Worm (Caenorhabditis elegans): ENCODE measurements around the gene R02F11.1.

Gene R02F11.1

DNA sequence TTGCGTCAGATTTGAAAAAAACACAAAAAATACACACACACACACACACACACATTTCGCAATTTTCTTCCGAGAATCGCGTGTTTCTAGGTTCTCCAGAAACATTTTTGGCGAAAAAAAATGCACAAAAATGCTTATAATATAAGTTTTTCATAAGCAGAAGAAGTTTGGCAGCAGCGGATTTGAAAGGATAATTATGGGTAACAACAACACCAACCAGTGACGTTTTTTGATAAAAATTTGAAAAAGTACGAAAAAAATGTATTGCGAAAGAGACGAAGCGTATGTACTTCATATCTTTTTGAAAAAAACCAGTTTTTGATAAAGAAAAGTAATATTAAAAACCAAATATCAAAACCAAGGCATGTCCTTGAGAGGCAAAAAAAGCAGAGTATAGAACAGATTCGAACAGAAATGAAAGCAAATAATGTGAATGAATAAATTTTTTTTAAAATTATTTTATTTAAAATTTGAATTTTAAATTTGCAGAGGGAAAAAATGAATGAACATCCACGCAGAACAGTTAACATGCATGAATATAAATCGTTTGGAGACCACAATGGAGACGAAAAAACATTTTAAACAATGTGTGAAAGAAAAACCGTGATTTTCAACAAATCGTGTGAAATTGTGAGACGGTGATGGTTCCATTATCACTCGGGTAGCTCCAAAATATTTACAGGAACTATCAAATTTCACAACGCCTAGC is 22.9 kb downstream of the R02F11.1 start (continued):
- TF ChIP-seq ceh-16 (tag; optimal IDR thresholded peaks at IDR 0.05) (no peak), dmd-4 (tag; optimal IDR thresholded peaks at IDR 0.05) (no peak), snpc-4 (tag; optimal IDR thresholded peaks at IDR 0.05) (no peak), ZK546.5 (tag; optimal IDR thresholded peaks at IDR 0.05) (no peak), peb-1 (tag; optimal IDR thresholded peaks at IDR 0.05) (no peak), unc-55 (GFP tag; optimal IDR thresholded peaks at IDR 0.05) (peak; percentile 25), sma-9 (GFP tag; optimal IDR thresholded peaks at IDR 0.05) (no peak), sma-9 (tag; optimal IDR thresholded peaks at IDR 0.05) (no peak), fos-1 (tag; optimal IDR thresholded peaks at IDR 0.05) (no peak), lin-11 (tag; optimal IDR thresholded peaks at IDR 0.05) (no peak), elt-3 (tag; optimal IDR thresholded peaks at IDR 0.05) (no peak), lin-39 (tag; optimal IDR thresholded peaks at IDR 0.05) (no peak), ztf-1 (GFP tag; conservative IDR thresholded peaks at IDR 0.05) (no peak), Y55F3AM.14 (GFP tag; optimal IDR thresholded peaks at IDR 0.05) (peak; percentile 92), mbf-1 (tag; optimal IDR thresholded peaks at IDR 0.05) (no peak), ceh-82 (tag; optimal IDR thresholded peaks at IDR 0.05) (no peak), nhr-129 (tag; optimal IDR thresholded peaks at IDR 0.05) (peak; percentile 56), nhr-12 (tag; optimal IDR thresholded peaks at IDR 0.05) (no peak), mab-5 (tag; optimal IDR thresholded peaks at IDR 0.05) (no peak), nhr-10 (tag; optimal IDR thresholded peaks at IDR 0.05) (no peak), alr-1 (tag; optimal IDR thresholded peaks at IDR 0.05) (no peak), ztf-4 (tag; optimal IDR thresholded peaks at IDR 0.05) (peak; percentile 95), mdl-1 (tag; optimal IDR thresholded peaks at IDR 0.05) (no peak)

DNA sequence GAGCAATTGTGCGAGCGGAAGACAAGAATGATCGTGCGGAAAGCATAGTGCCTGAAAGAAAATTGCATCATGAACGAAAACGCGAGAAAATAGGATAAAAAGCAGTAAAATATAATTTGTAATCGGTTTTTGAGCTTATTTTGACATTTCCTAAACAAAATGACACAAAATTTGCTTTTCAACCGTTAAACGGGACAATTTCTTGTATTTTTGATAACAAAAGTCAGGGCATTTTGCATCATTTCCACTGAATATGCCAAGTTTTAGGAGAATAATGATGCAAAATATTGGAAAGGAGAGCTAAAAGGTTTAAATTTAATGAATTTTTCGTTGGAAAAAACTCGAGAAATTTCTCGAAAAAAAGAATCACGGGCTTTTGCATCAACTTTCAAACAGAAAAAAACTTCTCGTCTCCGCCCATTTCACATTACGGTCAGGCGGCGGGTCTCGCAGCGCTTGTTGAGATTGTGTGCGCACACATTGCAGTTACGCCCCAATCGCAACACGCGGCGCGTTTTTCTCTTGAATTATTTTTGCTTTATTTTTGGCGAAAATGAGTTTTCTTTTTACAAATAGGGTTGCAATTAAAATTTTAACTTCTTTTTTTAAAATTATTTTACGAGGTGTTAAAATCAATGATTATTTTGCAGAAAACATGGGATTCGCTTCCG is 26.0 kb downstream of the R02F11.1 start, which contains the start of the genes hsp-6 and C37H5.5:
Gene hsp-6, minus strand, starts transcription at position 51 of the 671 bp plus-strand sequence.
Gene C37H5.5, plus strand, starts transcription at position 651 of the 671 bp plus-strand sequence.
- peak; percentile 31 for TF ChIP-seq ama-1 (optimal IDR thresholded peaks at IDR 0.05)
- peak; percentile 88 for TF ChIP-seq crh-2 (tag; optimal IDR thresholded peaks at IDR 0.05)
- TF ChIP-seq lin-11 (tag; optimal IDR thresholded peaks at IDR 0.05): peak; percentile 89
- peak; percentile 82 for TF ChIP-seq sma-9 (GFP tag; optimal IDR thresholded peaks at IDR 0.05)
- TF ChIP-seq sma-9 (tag; optimal IDR thresholded peaks at IDR 0.05): no peak
- peak; percentile 68 for TF ChIP-seq nhr-25 (tag; optimal IDR thresholded peaks at IDR 0.05)
- peak; percentile 42 to 92 for TF ChIP-seq lsy-2 (tag; optimal IDR thresholded peaks at IDR 0.05)
- peak; percentile 79 for TF ChIP-seq gmeb-1 (tag; optimal IDR thresholded peaks at IDR 0.05)
- TF ChIP-seq F13H6.1 (tag; optimal IDR thresholded peaks at IDR 0.05): peak; percentile 82
- peak; percentile 39 for TF ChIP-seq snpc-4 (tag; optimal IDR thresholded peaks at IDR 0.05)
- TF ChIP-seq mbf-1 (tag; optimal IDR thresholded peaks at IDR 0.05): no peak
- TF ChIP-seq sma-3 (GFP tag; optimal IDR thresholded peaks at IDR 0.05): peak; percentile 84
- TF ChIP-seq ceh-16 (tag; optimal IDR thresholded peaks at IDR 0.05): peak; percentile 61
- peak; percentile 59 for TF ChIP-seq Y55F3AM.14 (GFP tag; optimal IDR thresholded peaks at IDR 0.05)
- no peak for TF ChIP-seq nhr-23 (tag; optimal IDR thresholded peaks at IDR 0.05)
- peak; percentile 49 for TF ChIP-seq zag-1 (tag; optimal IDR thresholded peaks at IDR 0.05)
- peak; percentile 80 for TF ChIP-seq lin-13 (GFP tag; optimal IDR thresholded peaks at IDR 0.05)
- peak; percentile 70 for TF ChIP-seq C34F6.9 (tag; optimal IDR thresholded peaks at IDR 0.05)
- TF ChIP-seq ztf-1 (GFP tag; conservative IDR thresholded peaks at IDR 0.05): no peak
- TF ChIP-seq nhr-21 (tag; optimal IDR thresholded peaks at IDR 0.05): peak; percentile 49
- peak; percentile 78 for TF ChIP-seq nhr-129 (tag; optimal IDR thresholded peaks at IDR 0.05)
- TF ChIP-seq nhr-77 (tag; optimal IDR thresholded peaks at IDR 0.05): no peak
- TF ChIP-seq mab-5 (tag; optimal IDR thresholded peaks at IDR 0.05): peak; percentile 39
- no peak for TF ChIP-seq nhr-11 (tag; optimal IDR thresholded peaks at IDR 0.05)
- TF ChIP-seq lin-39 (tag; optimal IDR thresholded peaks at IDR 0.05): no peak
- peak; percentile 96 for TF ChIP-seq unc-55 (GFP tag; optimal IDR thresholded peaks at IDR 0.05)
- peak; percentile 76 for TF ChIP-seq ceh-82 (tag; optimal IDR thresholded peaks at IDR 0.05)
- peak; percentile 36 for TF ChIP-seq blmp-1 (tag; optimal IDR thresholded peaks at IDR 0.05; ENCODE audit: insufficient read depth)
- TF ChIP-seq mdl-1 (tag; optimal IDR thresholded peaks at IDR 0.05): peak in 1 of 2 experiments; percentile 10
- peak; percentile 70 for TF ChIP-seq fos-1 (tag; optimal IDR thresholded peaks at IDR 0.05)
- peak; percentile 75 for TF ChIP-seq ztf-4 (tag; optimal IDR thresholded peaks at IDR 0.05)

Measured in whole organism, L2 larva.